Fruit fly (Drosophila melanogaster): ENCODE data around the gene sws.

DNA sequence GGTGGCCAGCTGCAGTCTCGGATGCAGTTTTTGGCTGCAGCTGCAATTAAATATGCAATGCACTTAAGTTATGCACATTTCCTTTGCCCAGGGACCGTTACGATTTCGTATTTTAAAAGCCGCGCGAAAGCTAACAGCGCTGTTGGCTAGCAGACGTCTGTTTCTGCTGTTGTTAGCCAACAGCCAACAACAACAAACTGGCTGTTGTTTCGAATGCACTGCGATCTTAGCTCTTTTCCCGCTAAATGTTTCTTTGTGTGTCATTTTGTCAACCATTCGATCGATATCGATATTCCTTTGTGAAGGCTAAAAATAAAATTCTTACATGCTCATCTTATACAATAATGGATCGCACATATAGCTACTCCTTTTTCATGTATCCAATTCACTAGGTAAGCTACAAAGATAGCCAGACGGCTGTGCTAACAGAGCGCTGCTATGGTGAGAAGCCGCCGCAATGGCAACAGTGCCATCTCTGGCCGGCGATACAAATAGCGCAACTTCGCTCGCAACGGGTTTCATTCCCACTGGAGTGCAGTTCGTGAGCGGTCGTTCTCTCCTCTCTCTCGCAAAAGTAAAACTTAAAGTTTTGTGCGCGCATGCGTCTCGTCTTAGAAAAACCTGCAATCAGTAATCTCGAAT, 1.3 kb upstream of the sws start:
- TF ChIP-seq CG11617 (GFP tag; optimal IDR thresholded peaks at IDR 0.05) (no peak), CG7045 (GFP tag; optimal IDR thresholded peaks at IDR 0.05) (no peak), tj (GFP tag; optimal IDR thresholded peaks at IDR 0.05) (no peak), CG33017 (tag; optimal IDR thresholded peaks at IDR 0.05) (no peak), cnc (optimal IDR thresholded peaks at IDR 0.05) (no peak), kay (GFP tag; ENCODE audit: borderline replicate concordance) (no peak), toe (GFP tag; optimal IDR thresholded peaks at IDR 0.05) (no peak), bab1 (GFP tag; optimal IDR thresholded peaks at IDR 0.05) (peak; percentile 58), ovo (GFP tag; optimal IDR thresholded peaks at IDR 0.05) (no peak), CG12768 (GFP tag; optimal IDR thresholded peaks at IDR 0.05) (no peak), CG5204 (GFP tag; optimal IDR thresholded peaks at IDR 0.05) (no peak)
